Worm (Caenorhabditis elegans) whole organism, young adult: ENCODE measurements around the gene hpo-15.

ENCODE experiments used
- akir-1 ChIP-seq: fragments of 200-800 bp; sonication (Bioruptor generic); optimal IDR thresholded peaks from 2 replicates; lab custom pipeline; 2018; ENCODE audit warnings: mild to moderate bottlenecking, missing genetic modification characterization, moderate library complexity, missing compliant biosample characterization
- fkh-3 ChIP-seq: sonication (generic microtip); optimal IDR thresholded peaks from 2 replicates; lab custom pipeline; 2016; ENCODE audit warnings: mild to moderate bottlenecking, missing genetic modification characterization, missing compliant biosample characterization
- him-1 ChIP-seq: sonication (generic microtip); optimal IDR thresholded peaks from 2 replicates; lab custom pipeline; 2016; ENCODE audit warnings: missing genotype, missing genetic modification reagents, missing genetic modification characterization, missing compliant biosample characterization
- lin-26 ChIP-seq: fragments of 200-800 bp; sonication (Bioruptor generic); IDR thresholded peaks from 2 replicates; pipeline ENCODE4 v1.3.6; 2022; ENCODE audit warnings: missing genetic modification reagents, missing genetic modification characterization, missing compliant biosample characterization
- mes-4 ChIP-seq: sonication (generic microtip); optimal IDR thresholded peaks from 2 replicates; lab custom pipeline; 2016; ENCODE audit warnings: missing genotype, missing genetic modification characterization, missing compliant biosample characterization
- pha-4 ChIP-seq: fragments of 150-350 bp; sonication (generic microtip); optimal IDR thresholded peaks from 2 replicates; lab custom pipeline; 2014; ENCODE audit warnings: missing biosample characterization, missing genetic modification reagents, missing genetic modification characterization
- snpc-1.1 ChIP-seq: sonication (generic microtip); optimal IDR thresholded peaks from 2 replicates; lab custom pipeline; 2017; ENCODE audit warnings: missing genetic modification characterization, mild to moderate bottlenecking, missing compliant biosample characterization, antibody characterized with exemption, moderate library complexity, missing genotype, missing genetic modification reagents; ENCODE audit not compliant: insufficient read depth
- snpc-1.3 ChIP-seq: sonication (generic microtip); optimal IDR thresholded peaks from 2 replicates; lab custom pipeline; 2017; ENCODE audit warnings: missing genetic modification characterization, mild to moderate bottlenecking, missing compliant biosample characterization, antibody characterized with exemption, moderate library complexity, missing genotype, missing genetic modification reagents; ENCODE audit not compliant: insufficient read depth
- unc-62 ChIP-seq: fragments of 150-350 bp; optimal IDR thresholded peaks from 2 replicates; lab custom pipeline; 2014; ENCODE audit warnings: missing biosample characterization, missing genetic modification reagents, missing genetic modification characterization

DNA sequence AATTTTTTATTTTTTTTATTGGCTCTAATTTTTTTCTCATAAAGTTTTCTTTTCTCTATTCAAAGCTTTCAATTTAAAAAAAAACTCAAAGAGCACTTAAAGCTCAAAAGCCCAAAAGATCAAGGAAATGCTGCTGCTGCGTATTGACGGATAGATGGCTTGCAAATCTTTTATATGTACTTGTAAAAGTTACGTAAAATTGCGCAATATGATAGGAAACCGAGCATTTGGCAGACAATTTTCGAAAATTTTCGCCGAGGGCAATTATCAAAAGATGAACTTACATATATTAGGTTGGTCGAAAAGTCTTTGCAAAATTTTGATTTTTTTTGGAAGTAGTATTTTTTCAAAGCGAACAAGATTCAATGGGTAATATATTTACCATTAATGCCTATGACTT, 34.9 kb upstream of the hpo-15 start:
- TF ChIP-seq pha-4 (no peak), snpc-1.3 (no peak), mes-4 (tag; lab: Kevin White, UChicago) (no peak), akir-1 (GFP tag; lab: Kevin White, UChicago) (no peak), fkh-3 (no peak), snpc-1.1 (tag; lab: Kevin White, UChicago) (no peak), unc-62 (GFP tag; lab: Kevin White, UChicago) (no peak), lin-26 (no peak), him-1 (tag; lab: Kevin White, UChicago) (no peak)
